Worm (Caenorhabditis elegans): ENCODE results near the gene cdkr-3.

cdkr-3 gene

DNA sequence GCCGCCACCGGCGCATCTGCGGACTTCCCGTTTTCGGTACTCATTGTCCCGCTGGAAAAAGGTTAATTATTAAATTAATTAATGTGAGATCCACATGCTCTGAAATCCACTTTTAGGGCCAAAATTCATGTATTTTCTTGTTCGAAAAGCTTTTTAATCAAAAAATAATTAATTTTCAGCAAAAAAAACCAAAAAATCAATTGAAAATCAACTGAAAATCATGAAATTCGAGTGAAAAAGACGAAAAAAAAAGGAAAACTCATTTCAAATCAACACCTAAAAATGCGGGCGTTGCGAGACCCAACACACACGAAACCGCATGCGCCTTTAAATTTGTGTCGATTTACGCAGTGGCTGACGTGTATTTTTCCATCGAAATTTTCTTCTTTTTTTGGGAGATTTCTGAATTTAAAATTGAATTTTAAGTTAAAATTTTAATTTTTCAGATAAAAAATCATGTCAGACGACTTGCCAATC lies at the start of gene cdkr-3, which contains the start of gene prmt-1:
Gene cdkr-3, plus strand, starts transcription at position 447 of the 477 bp plus-strand sequence.
Gene prmt-1, minus strand, starts transcription at position 51 of the 477 bp plus-strand sequence.
- TF ChIP-seq nhr-237 (tag; optimal IDR thresholded peaks at IDR 0.05), result no peak
- TF ChIP-seq C34F6.9 (tag; optimal IDR thresholded peaks at IDR 0.05), result peak; percentile 56
- TF ChIP-seq lin-13 (GFP tag; optimal IDR thresholded peaks at IDR 0.05), result peak; percentile 48
- peak; percentile 89 for TF ChIP-seq unc-55 (GFP tag; optimal IDR thresholded peaks at IDR 0.05)
- no peak for TF ChIP-seq nhr-11 (tag; optimal IDR thresholded peaks at IDR 0.05)
- TF ChIP-seq sma-9 (GFP tag; optimal IDR thresholded peaks at IDR 0.05), result no peak
- no peak for TF ChIP-seq sma-9 (tag; optimal IDR thresholded peaks at IDR 0.05)
- TF ChIP-seq unc-62 (GFP tag; optimal IDR thresholded peaks at IDR 0.05), result no peak
- no peak for TF ChIP-seq zag-1 (tag; optimal IDR thresholded peaks at IDR 0.05)
- TF ChIP-seq nhr-129 (tag; optimal IDR thresholded peaks at IDR 0.05), result peak; percentile 57
- peak; percentile 55 for TF ChIP-seq gmeb-1 (tag; optimal IDR thresholded peaks at IDR 0.05)
- no peak for TF ChIP-seq F13H6.1 (tag; optimal IDR thresholded peaks at IDR 0.05)
- TF ChIP-seq sma-3 (GFP tag; optimal IDR thresholded peaks at IDR 0.05), result peak; percentile 12
- no peak for TF ChIP-seq Y55F3AM.14 (GFP tag; optimal IDR thresholded peaks at IDR 0.05)
- TF ChIP-seq lsy-2 (tag; optimal IDR thresholded peaks at IDR 0.05), result peak in 1 of 2 experiments; percentile 69
- TF ChIP-seq nhr-6 (tag; optimal IDR thresholded peaks at IDR 0.05), result no peak
- peak; percentile 5 for TF ChIP-seq fos-1 (tag; optimal IDR thresholded peaks at IDR 0.05)
- TF ChIP-seq R02D3.7 (tag; optimal IDR thresholded peaks at IDR 0.05), result peak; percentile 57
- no peak for TF ChIP-seq aly-2 (tag; optimal IDR thresholded peaks at IDR 0.05)
- peak; percentile 70 for TF ChIP-seq crh-2 (tag; optimal IDR thresholded peaks at IDR 0.05)
- no peak for TF ChIP-seq ztf-11 (tag; optimal IDR thresholded peaks at IDR 0.05)

DNA sequence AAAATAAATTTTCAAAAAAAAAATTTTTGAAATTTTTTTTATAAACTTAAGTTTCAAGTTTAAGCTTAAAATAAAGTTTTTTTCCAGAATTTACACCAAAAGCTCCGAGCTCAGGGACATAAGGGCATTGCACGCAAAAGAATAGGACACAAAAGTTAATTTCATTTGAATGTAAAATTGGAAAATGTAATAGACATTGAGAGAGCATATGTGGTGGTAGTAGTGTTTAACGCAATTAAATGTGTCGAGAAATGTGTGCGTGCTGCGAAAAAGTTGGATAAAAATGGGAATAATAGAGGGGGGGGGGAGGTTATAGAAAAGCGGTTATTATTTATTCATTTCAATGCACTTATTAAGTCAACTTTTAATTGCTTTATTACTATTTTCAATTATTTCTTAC lies 49.3 kb upstream of the cdkr-3 start:
- TF ChIP-seq ZK546.5 (tag; optimal IDR thresholded peaks at IDR 0.05) (no peak), gmeb-1 (tag; optimal IDR thresholded peaks at IDR 0.05) (no peak), mab-5 (tag; optimal IDR thresholded peaks at IDR 0.05) (no peak), sma-9 (GFP tag; optimal IDR thresholded peaks at IDR 0.05) (no peak), sma-9 (tag; optimal IDR thresholded peaks at IDR 0.05) (no peak), skn-1 (tag; optimal IDR thresholded peaks at IDR 0.05) (no peak), lin-13 (GFP tag; optimal IDR thresholded peaks at IDR 0.05) (no peak), nhr-21 (tag; optimal IDR thresholded peaks at IDR 0.05) (no peak), elt-1 (tag; optimal IDR thresholded peaks at IDR 0.05) (no peak), ztf-4 (tag; optimal IDR thresholded peaks at IDR 0.05) (no peak), ama-1 (optimal IDR thresholded peaks at IDR 0.05) (no peak), nhr-237 (tag; optimal IDR thresholded peaks at IDR 0.05) (no peak), nhr-12 (tag; optimal IDR thresholded peaks at IDR 0.05) (no peak), ceh-82 (tag; optimal IDR thresholded peaks at IDR 0.05) (no peak), sem-4 (tag; optimal IDR thresholded peaks at IDR 0.05) (no peak), egl-27 (tag; optimal IDR thresholded peaks at IDR 0.05) (no peak), R02D3.7 (tag; optimal IDR thresholded peaks at IDR 0.05) (no peak), dmd-4 (tag; optimal IDR thresholded peaks at IDR 0.05) (no peak), elt-3 (tag; optimal IDR thresholded peaks at IDR 0.05) (no peak), ceh-16 (tag; optimal IDR thresholded peaks at IDR 0.05) (no peak)

DNA sequence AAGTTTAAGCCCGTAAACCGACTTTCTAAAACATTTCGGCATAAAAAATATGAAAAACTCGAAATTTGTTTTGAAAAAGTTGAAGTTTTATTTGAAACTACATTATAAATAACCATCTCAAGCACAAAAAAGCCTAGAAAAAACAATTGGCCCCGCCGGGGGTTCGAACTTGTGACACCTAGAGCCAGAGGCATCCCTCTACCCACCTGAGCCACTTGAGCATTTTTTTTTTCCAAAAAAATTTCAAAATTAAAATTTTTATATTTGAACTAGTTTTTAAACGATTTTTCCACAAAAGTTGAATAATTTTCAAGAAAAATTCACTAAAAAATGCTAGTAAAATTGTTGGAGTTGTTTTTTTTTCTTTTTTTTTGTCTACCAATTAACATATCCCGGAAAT lies 46.2 kb upstream of the cdkr-3 start:
- no peak for TF ChIP-seq nhr-6 (tag; optimal IDR thresholded peaks at IDR 0.05)
- TF ChIP-seq crh-2 (tag; optimal IDR thresholded peaks at IDR 0.05), result no peak
- no peak for TF ChIP-seq ceh-82 (tag; optimal IDR thresholded peaks at IDR 0.05)
- TF ChIP-seq alr-1 (tag; optimal IDR thresholded peaks at IDR 0.05), result no peak
- no peak for TF ChIP-seq snpc-4 (tag; optimal IDR thresholded peaks at IDR 0.05)
- no peak for TF ChIP-seq nhr-12 (tag; optimal IDR thresholded peaks at IDR 0.05)

DNA sequence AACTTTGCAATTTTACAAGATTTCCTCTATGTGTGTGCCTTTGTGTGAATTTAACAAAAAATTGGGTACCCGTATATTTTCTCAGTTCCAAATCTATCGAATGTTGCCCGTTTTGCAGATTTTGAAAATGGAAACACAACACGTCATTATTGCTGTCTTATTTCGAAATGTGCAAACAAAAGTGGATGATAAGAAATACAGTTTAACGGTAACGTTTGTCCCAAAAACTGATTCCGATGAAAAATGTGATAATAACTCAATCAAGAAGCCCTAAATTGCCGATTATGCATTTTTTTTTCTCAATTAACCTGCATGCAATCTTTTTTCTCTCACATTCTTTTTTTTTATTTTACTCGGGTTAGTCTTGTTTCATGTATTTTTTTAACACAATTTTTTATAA lies 44.6 kb upstream of the cdkr-3 start:
- no peak for TF ChIP-seq mdl-1 (tag; optimal IDR thresholded peaks at IDR 0.05)
- TF ChIP-seq sma-9 (GFP tag; optimal IDR thresholded peaks at IDR 0.05), result no peak
- no peak for TF ChIP-seq sma-9 (tag; optimal IDR thresholded peaks at IDR 0.05)
- TF ChIP-seq fos-1 (tag; optimal IDR thresholded peaks at IDR 0.05), result peak; percentile 61

DNA sequence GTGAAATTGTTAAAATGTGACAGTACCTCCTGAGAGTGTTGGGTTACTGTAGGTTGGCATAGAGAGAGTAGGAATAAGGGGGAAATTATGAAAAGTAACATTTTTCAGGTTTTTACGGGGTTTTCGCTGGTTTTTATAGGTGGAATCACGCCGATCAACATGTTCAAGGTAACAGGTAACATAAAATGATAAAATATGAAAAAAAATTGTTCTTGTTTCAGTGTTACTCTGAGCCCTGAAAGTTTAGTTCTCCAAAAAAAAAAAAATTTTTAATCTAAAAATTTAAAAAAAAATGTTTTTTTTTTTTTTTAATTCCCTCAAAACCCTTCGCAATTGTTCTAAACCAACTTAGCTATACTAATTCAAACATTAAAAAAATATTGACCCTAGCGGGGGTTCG lies 36.2 kb upstream of the cdkr-3 start, which contains the start of gene Y113G7B.15:
Gene Y113G7B.15, minus strand, starts transcription at position 101 of the 400 bp plus-strand sequence.
- TF ChIP-seq nhr-23 (tag; optimal IDR thresholded peaks at IDR 0.05) (no peak), egl-27 (tag; optimal IDR thresholded peaks at IDR 0.05) (no peak)

Measured in whole organism, L2 larva.